Worm (Caenorhabditis elegans) whole organism, mixed stage, embryonic: ENCODE measurements around the gene Y66D12A.7.

Experiments used
- ces-1 ChIP-seq: fragments of 150-350 bp; optimal IDR thresholded peaks from 2 replicates; lab custom pipeline; 2014; ENCODE audit warnings: missing biosample characterization, missing genetic modification reagents, missing genetic modification characterization
- drap-1 ChIP-seq: fragments of 200-800 bp; sonication (Bioruptor generic); optimal IDR thresholded peaks from 3 replicates; lab custom pipeline; 2018; ENCODE audit warnings: mild to moderate bottlenecking, missing genetic modification characterization, missing compliant biosample characterization
- elt-1 ChIP-seq: sonication (generic microtip); optimal IDR thresholded peaks from 2 replicates; lab custom pipeline; 2017; ENCODE audit warnings: missing genetic modification characterization, mild to moderate bottlenecking, missing compliant biosample characterization, antibody characterized with exemption, moderate library complexity, borderline replicate concordance; ENCODE audit not compliant: insufficient read depth
- lsy-2 ChIP-seq: fragments of 150-350 bp; optimal IDR thresholded peaks from 2 replicates; lab custom pipeline; 2014; ENCODE audit warnings: missing biosample characterization, missing genetic modification characterization
- snpc-4 ChIP-seq: fragments of 150-350 bp; optimal IDR thresholded peaks from 2 replicates; lab custom pipeline; 2014; ENCODE audit warnings: missing biosample characterization, missing genetic modification characterization
- unc-39 ChIP-seq: fragments of 150-350 bp; optimal IDR thresholded peaks from 2 replicates; lab custom pipeline; 2014; ENCODE audit warnings: missing biosample characterization, missing genetic modification characterization
- unc-62 ChIP-seq: fragments of 150-350 bp; optimal IDR thresholded peaks from 2 replicates; lab custom pipeline; 2014; ENCODE audit warnings: missing biosample characterization, missing genetic modification reagents, missing genetic modification characterization
- ztf-11 ChIP-seq: fragments of 150-350 bp; optimal IDR thresholded peaks from 2 replicates; lab custom pipeline; 2014; ENCODE audit warnings: missing biosample characterization, missing genetic modification characterization

- no peak for TF ChIP-seq ces-1 (GFP tag; lab: Kevin White, UChicago)
- no peak for TF ChIP-seq lsy-2 (tag; lab: Kevin White, UChicago)
- TF ChIP-seq drap-1, result no peak
- TF ChIP-seq snpc-4 (tag; lab: Kevin White, UChicago), result no peak
- no peak for TF ChIP-seq unc-62 (GFP tag; lab: Kevin White, UChicago)
- no peak for TF ChIP-seq unc-39 (tag; lab: Kevin White, UChicago)
- TF ChIP-seq ztf-11 (tag; lab: Kevin White, UChicago), result no peak
- TF ChIP-seq elt-1, result no peak
Observed at ce11 chrIII:11629354-11629753, 49.1 kb upstream of the Y66D12A.7 start, which contains the start of gene Y66A7A.7.
